Worm (Caenorhabditis elegans): ENCODE results near the gene mcm-2.

mcm-2 gene

ce11 chrII:12051601-12052000 lies 45.2 kb upstream of the mcm-2 start:
- TF ChIP-seq nhr-77 (tag; optimal IDR thresholded peaks at IDR 0.05) (peak; percentile 4), hlh-30 (tag; optimal IDR thresholded peaks at IDR 0.05; ENCODE audit: insufficient read depth) (peak; percentile 81), unc-62 (GFP tag; optimal IDR thresholded peaks at IDR 0.05 in 1 of 2) (peak in 1 of 2 experiments; percentile 99), unc-62 (tag; optimal IDR thresholded peaks at IDR 0.05) (no peak), dmd-6 (GFP tag; IDR thresholded peaks at IDR 0.05) (peak; percentile 40; the same call in 1 of the 2 replicates), mdl-1 (tag; optimal IDR thresholded peaks at IDR 0.05) (peak in 1 of 2 experiments; percentile 78), hlh-11 (tag; optimal IDR thresholded peaks at IDR 0.05) (peak; percentile 64), aha-1 (tag) (peak; percentile 92), nhr-6 (tag; optimal IDR thresholded peaks at IDR 0.05) (no peak), lsy-2 (tag; optimal IDR thresholded peaks at IDR 0.05) (peak in 1 of 2 experiments; percentile 1), dve-1 (tag; optimal IDR thresholded peaks at IDR 0.05; ENCODE audit: insufficient read depth) (peak; percentile 36), nhr-111 (GFP tag; optimal IDR thresholded peaks at IDR 0.05) (no peak), madf-9 (GFP tag; conservative IDR thresholded peaks at IDR 0.05) (no peak), daf-8 (GFP tag; IDR thresholded peaks at IDR 0.05) (no peak), mdt-29 (GFP tag; IDR thresholded peaks at IDR 0.05) (peak; percentile 74; the same call in 1 of the 2 replicates), T26A8.4 (GFP tag; IDR thresholded peaks at IDR 0.05) (no peak), tra-1 (GFP tag; IDR thresholded peaks at IDR 0.05) (0 out of 2 replicates have a peak, but pooled peaks have one; percentile 25), F49E8.2 (tag; optimal IDR thresholded peaks at IDR 0.05; ENCODE audit: borderline replicate concordance) (no peak), Y48G9A.11 (GFP tag; IDR thresholded peaks at IDR 0.05) (no peak), mep-1 (tag; optimal IDR thresholded peaks at IDR 0.05) (peak; percentile 14), daf-16 (GFP tag; optimal IDR thresholded peaks at IDR 0.05) (no peak), daf-16 (tag; optimal IDR thresholded peaks at IDR 0.05) (no peak), nhr-28 (tag; optimal IDR thresholded peaks at IDR 0.05) (peak; percentile 92), mxl-3 (GFP tag; optimal IDR thresholded peaks at IDR 0.05) (peak; percentile 28), dmd-9 (GFP tag; IDR thresholded peaks at IDR 0.05) (no peak)

ce11 chrII:12050607-12051006 lies 44.2 kb upstream of the mcm-2 start:
- peak in 1 of 2 experiments; percentile 84 for TF ChIP-seq mdl-1 (tag; optimal IDR thresholded peaks at IDR 0.05)
- no peak for TF ChIP-seq ZK546.5 (tag; optimal IDR thresholded peaks at IDR 0.05)
- no peak for TF ChIP-seq ceh-82 (tag; optimal IDR thresholded peaks at IDR 0.05)
- TF ChIP-seq dmd-6 (GFP tag; IDR thresholded peaks at IDR 0.05), result peak; percentile 43
- peak; percentile 32 for TF ChIP-seq dve-1 (tag; optimal IDR thresholded peaks at IDR 0.05; ENCODE audit: insufficient read depth)
- TF ChIP-seq hlh-11 (tag; optimal IDR thresholded peaks at IDR 0.05), result peak; percentile 57
- TF ChIP-seq aha-1 (tag), result no peak
- TF ChIP-seq nhr-25 (tag; optimal IDR thresholded peaks at IDR 0.05; ENCODE audit: borderline replicate concordance, insufficient read depth), result peak; percentile 27
- no peak for TF ChIP-seq lir-3 (tag; optimal IDR thresholded peaks at IDR 0.05)
- TF ChIP-seq nhr-6 (tag; optimal IDR thresholded peaks at IDR 0.05), result peak; percentile 26
- no peak for TF ChIP-seq php-3 (GFP tag; IDR thresholded peaks at IDR 0.05)
- peak; percentile 53 for TF ChIP-seq ztf-7 (tag; optimal IDR thresholded peaks at IDR 0.05)
- TF ChIP-seq hlh-30 (tag; optimal IDR thresholded peaks at IDR 0.05; ENCODE audit: insufficient read depth), result peak; percentile 87
- TF ChIP-seq nhr-237 (tag; optimal IDR thresholded peaks at IDR 0.05), result no peak
- TF ChIP-seq lsy-2 (tag; optimal IDR thresholded peaks at IDR 0.05), result peak in 1 of 2 experiments; percentile 53
- peak in 1 of 2 experiments; percentile 90 for TF ChIP-seq hif-1 (tag; optimal IDR thresholded peaks at IDR 0.05)
- TF ChIP-seq daf-16 (GFP tag; optimal IDR thresholded peaks at IDR 0.05), result no peak
- peak; percentile 26 for TF ChIP-seq daf-16 (tag; optimal IDR thresholded peaks at IDR 0.05)
- peak; percentile 97 for TF ChIP-seq nhr-28 (tag; optimal IDR thresholded peaks at IDR 0.05)

DNA sequence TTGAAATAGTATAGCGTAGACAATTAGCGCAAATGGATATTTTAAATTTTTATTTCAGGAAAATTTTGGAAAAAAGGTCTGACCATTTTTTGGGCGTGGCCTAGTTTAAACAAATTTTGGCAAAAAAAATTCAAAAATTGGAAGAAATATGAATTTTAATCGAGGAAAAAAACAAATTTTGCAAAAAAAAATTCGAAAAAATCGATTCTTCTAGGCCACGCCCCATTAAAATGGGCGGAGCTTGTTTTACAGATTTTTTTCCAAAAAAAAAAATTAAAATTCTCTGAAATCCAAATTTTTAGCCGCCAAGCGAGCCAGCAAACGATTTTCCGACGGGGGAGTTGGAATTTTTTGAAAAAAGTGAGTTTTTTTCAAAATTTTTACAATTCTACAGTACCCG lies 42.9 kb upstream of the mcm-2 start, which contains the start of gene nadk-2:
Gene nadk-2, plus strand, starts transcription at position 301 of the 400 bp plus-strand sequence.
- no peak for TF ChIP-seq lin-39 (tag; optimal IDR thresholded peaks at IDR 0.05)
